Fruit fly (Drosophila melanogaster) whole organism, embryonic: ENCODE results near the gene BORCS5.
A peak's percentile ranks its signal among the peaks of the same experiment; 100 is the strongest.

Experiments used
- Atf-2 ChIP-seq: fragments of 200-800 bp; sonication (Bioruptor generic); optimal IDR thresholded peaks from 2 replicates; lab custom pipeline; 2016; ENCODE audit warnings: missing biosample characterization, missing genetic modification characterization
- Blimp-1 ChIP-seq: fragments of 200-800 bp; sonication (Bioruptor generic); optimal IDR thresholded peaks from 3 replicates; lab custom pipeline; 2018; ENCODE audit warnings: missing biosample characterization, missing genetic modification characterization, mild to moderate bottlenecking, moderate library complexity, missing genetic modification reagents
- C15 ChIP-seq: fragments of 200-800 bp; sonication (Bioruptor generic); IDR thresholded peaks from 3 replicates; pipeline ENCODE4 v1.3.6; 2022; ENCODE audit warnings: missing biosample characterization, missing genetic modification characterization
- CG10959 ChIP-seq: fragments of 200-800 bp; sonication (Bioruptor generic); IDR thresholded peaks from 2 replicates; pipeline ENCODE4 v1.3.6; 2022; ENCODE audit warnings: missing biosample characterization, missing genetic modification characterization
- CG11093 ChIP-seq: fragments of 200-800 bp; sonication (Bioruptor generic); IDR thresholded peaks from 3 replicates; pipeline ENCODE4 v1.3.6; 2022; ENCODE audit warnings: missing biosample characterization, missing genetic modification characterization
- CG11723 ChIP-seq: fragments of 200-800 bp; sonication (Bioruptor generic); optimal IDR thresholded peaks from 2 replicates; lab custom pipeline; 2017; ENCODE audit warnings: missing biosample characterization, mild to moderate bottlenecking, missing genetic modification characterization
- CG14050 ChIP-seq: fragments of 200-800 bp; sonication (Bioruptor generic); IDR thresholded peaks from 3 replicates; pipeline ENCODE4 v1.3.6; 2022; ENCODE audit warnings: missing biosample characterization, missing genetic modification characterization
- CG14667 ChIP-seq: fragments of 200-800 bp; sonication (Bioruptor generic); IDR thresholded peaks from 2 replicates; pipeline ENCODE4 v1.3.6; 2022; ENCODE audit warnings: missing biosample characterization, missing genetic modification characterization
- CG15479 ChIP-seq: fragments of 200-800 bp; sonication (Bioruptor generic); optimal IDR thresholded peaks from 3 replicates; lab custom pipeline; 2019; ENCODE audit warnings: missing biosample characterization, mild to moderate bottlenecking, missing genetic modification characterization, moderate library complexity
- CG1832 ChIP-seq: fragments of 200-800 bp; sonication (Bioruptor generic); optimal IDR thresholded peaks from 2 replicates; lab custom pipeline; 2017; ENCODE audit warnings: missing biosample characterization, mild to moderate bottlenecking, missing genetic modification characterization, inconsistent platforms
- CG2199 ChIP-seq: fragments of 200-800 bp; sonication (Bioruptor generic); IDR thresholded peaks from 3 replicates; pipeline ENCODE4 v1.3.6; 2022; ENCODE audit warnings: missing biosample characterization, missing genetic modification characterization
- CG2875 ChIP-seq: fragments of 200-800 bp; sonication (Bioruptor generic); optimal IDR thresholded peaks from 2 replicates; lab custom pipeline; 2017; ENCODE audit warnings: missing biosample characterization, mild to moderate bottlenecking, missing genetic modification characterization, missing genetic modification reagents
- CG30020 ChIP-seq: fragments of 200-800 bp; optimal IDR thresholded peaks from 2 replicates; lab custom pipeline; 2019; ENCODE audit warnings: missing biosample characterization, mild to moderate bottlenecking, missing genetic modification characterization, moderate library complexity
- CG31441 ChIP-seq: fragments of 200-800 bp; sonication (Bioruptor generic); IDR thresholded peaks from 2 replicates; pipeline ENCODE4 v1.3.6; 2022; ENCODE audit warnings: missing biosample characterization, missing genetic modification characterization
- CG32772 ChIP-seq: fragments of 200-800 bp; sonication (Bioruptor generic); IDR thresholded peaks from 2 replicates; pipeline ENCODE4 v1.3.6; 2022; ENCODE audit warnings: missing biosample characterization, missing genetic modification characterization
- CG3281 ChIP-seq: fragments of 200-800 bp; sonication (Bioruptor generic); optimal IDR thresholded peaks from 3 replicates; lab custom pipeline; 2017; ENCODE audit warnings: missing biosample characterization, mild to moderate bottlenecking, missing genetic modification characterization
- CG34224 ChIP-seq: fragments of 200-800 bp; sonication (Bioruptor generic); IDR thresholded peaks from 3 replicates; pipeline ENCODE4 v1.3.6; 2022; ENCODE audit warnings: missing biosample characterization, missing genetic modification characterization; ENCODE audit not compliant: partially characterized antibody
- CG4424 ChIP-seq: fragments of 200-800 bp; sonication (Bioruptor generic); optimal IDR thresholded peaks from 3 replicates; lab custom pipeline; 2016; ENCODE audit warnings: missing biosample characterization, missing genetic modification characterization
- CG5180 ChIP-seq: fragments of 200-800 bp; sonication (Bioruptor generic); optimal IDR thresholded peaks from 3 replicates; lab custom pipeline; 2017; ENCODE audit warnings: missing biosample characterization, missing genetic modification characterization, mild to moderate bottlenecking, moderate library complexity, missing genetic modification reagents
- CG6765 ChIP-seq: fragments of 200-800 bp; sonication (Bioruptor generic); optimal IDR thresholded peaks from 3 replicates; lab custom pipeline; 2017; ENCODE audit warnings: missing biosample characterization, mild to moderate bottlenecking, missing genetic modification characterization
- CG7839 ChIP-seq: fragments of 200-800 bp; sonication (Bioruptor generic); optimal IDR thresholded peaks from 3 replicates; lab custom pipeline; 2018; ENCODE audit warnings: missing biosample characterization, mild to moderate bottlenecking, missing genetic modification characterization, moderate library complexity
- CG7928 ChIP-seq: fragments of 200-800 bp; sonication (Bioruptor generic); optimal IDR thresholded peaks from 2 replicates; lab custom pipeline; 2017; ENCODE audit warnings: missing biosample characterization, mild to moderate bottlenecking, missing genetic modification characterization
- CG9932 ChIP-seq: fragments of 200-800 bp; sonication (Bioruptor generic); IDR thresholded peaks from 2 replicates; pipeline ENCODE4 v1.3.6; 2022; ENCODE audit warnings: missing biosample characterization, missing genetic modification characterization
- Chrac-16 ChIP-seq: fragments of 200-800 bp; sonication (Bioruptor generic); optimal IDR thresholded peaks from 3 replicates; lab custom pipeline; 2016; ENCODE audit warnings: missing biosample characterization, missing genetic modification characterization
- CoRest ChIP-seq: fragments of 200-800 bp; sonication (Bioruptor generic); optimal IDR thresholded peaks from 3 replicates; lab custom pipeline; 2018; ENCODE audit warnings: missing biosample characterization, mild to moderate bottlenecking, missing genetic modification characterization, moderate library complexity
- CrebB ChIP-seq: fragments of 200-800 bp; sonication (Bioruptor generic); optimal IDR thresholded peaks from 3 replicates; lab custom pipeline; 2018; ENCODE audit warnings: missing biosample characterization, mild to moderate bottlenecking, missing genetic modification characterization
- Drgx ChIP-seq: fragments of 200-800 bp; sonication (Bioruptor generic); IDR thresholded peaks from 2 replicates; pipeline ENCODE4 v1.3.6; 2022; ENCODE audit warnings: missing biosample characterization, missing genetic modification characterization
- HLHmδ ChIP-seq: fragments of 200-800 bp; sonication (Bioruptor generic); optimal IDR thresholded peaks from 2 replicates; lab custom pipeline; 2018; ENCODE audit warnings: missing biosample characterization, mild to moderate bottlenecking, missing genetic modification characterization, moderate library complexity
- Hr3 ChIP-seq: fragments of 200-800 bp; sonication (Bioruptor generic); optimal IDR thresholded peaks from 3 replicates; lab custom pipeline; 2016; ENCODE audit warnings: missing biosample characterization, missing genetic modification characterization
- Hr78 ChIP-seq, 2 experiments: fragments of 200-800 bp in 1 of 2; fragments of >200 bp in 1 of 2; sonication (Bioruptor generic) in 1 of 2; optimal IDR thresholded peaks; 2 replicates each; lab custom pipeline; 2017 to 2019; ENCODE audit warnings: missing biosample characterization in 2 of 2, missing genetic modification characterization in 2 of 2, mild to moderate bottlenecking in 1 of 2, moderate library complexity in 1 of 2
- Mad ChIP-seq: fragments of 200-800 bp; sonication (Bioruptor generic); optimal IDR thresholded peaks from 2 replicates; lab custom pipeline; 2016; ENCODE audit warnings: missing biosample characterization, missing genetic modification characterization
- Med ChIP-seq: fragments of 200-800 bp; sonication (Bioruptor generic); peaks from one replicate; lab custom pipeline; 2016; ENCODE audit warnings: missing biosample characterization, missing genetic modification characterization, mild to moderate bottlenecking, inconsistent platforms, moderate library complexity
- Mrtf ChIP-seq: fragments of 200-800 bp; sonication (Bioruptor generic); IDR thresholded peaks from 3 replicates; pipeline ENCODE4 v1.3.6; 2022; ENCODE audit warnings: missing biosample characterization, missing genetic modification characterization
- Rfx ChIP-seq: fragments of 200-800 bp; sonication (Bioruptor generic); IDR thresholded peaks from 2 replicates; pipeline ENCODE4 v1.3.6; 2022; ENCODE audit warnings: missing biosample characterization, missing genetic modification characterization
- Xrp1 ChIP-seq: fragments of 200-800 bp; sonication (Bioruptor generic); IDR thresholded peaks from 2 replicates; pipeline ENCODE4 v1.3.6; 2022; ENCODE audit warnings: missing biosample characterization, missing genetic modification characterization
- az2 ChIP-seq: fragments of 200-800 bp; sonication (Bioruptor generic); optimal IDR thresholded peaks from 3 replicates; lab custom pipeline; 2016; ENCODE audit warnings: missing biosample characterization, missing genetic modification characterization
- croc ChIP-seq: fragments of 200-800 bp; sonication (Bioruptor generic); conservative IDR thresholded peaks from 3 replicates; pipeline ENCODE4 v1.3.6; 2022; ENCODE audit warnings: missing biosample characterization, missing genetic modification characterization
- crol ChIP-seq: fragments of 200-800 bp; sonication (Bioruptor generic); IDR thresholded peaks from 2 replicates; pipeline ENCODE4 v1.3.6; 2022; ENCODE audit warnings: missing biosample characterization, missing genetic modification characterization
- da ChIP-seq: fragments of 200-800 bp; sonication (Bioruptor generic); optimal IDR thresholded peaks from 2 replicates; lab custom pipeline; 2016; ENCODE audit warnings: missing biosample characterization, missing genetic modification characterization
- en ChIP-seq: fragments of 200-800 bp; sonication (Bioruptor generic); optimal IDR thresholded peaks from 2 replicates; lab custom pipeline; 2016; ENCODE audit warnings: missing biosample characterization, missing genetic modification characterization
- fd64A ChIP-seq: fragments of 200-800 bp; sonication (Bioruptor generic); optimal IDR thresholded peaks from 3 replicates; lab custom pipeline; 2018; ENCODE audit warnings: missing biosample characterization, mild to moderate bottlenecking, missing genetic modification characterization
- fd96Cb ChIP-seq: fragments of 200-800 bp; sonication (Bioruptor generic); optimal IDR thresholded peaks from 2 replicates; lab custom pipeline; 2018; ENCODE audit warnings: missing biosample characterization, mild to moderate bottlenecking, missing genetic modification characterization, moderate library complexity
- gcm ChIP-seq: fragments of 200-800 bp; sonication (Bioruptor generic); optimal IDR thresholded peaks from 2 replicates; lab custom pipeline; 2019; ENCODE audit warnings: missing biosample characterization, mild to moderate bottlenecking, missing genetic modification characterization, moderate library complexity
- grn ChIP-seq: fragments of 200-800 bp; sonication (Bioruptor generic); optimal IDR thresholded peaks from 3 replicates; lab custom pipeline; 2017; ENCODE audit warnings: missing biosample characterization, missing genetic modification characterization
- h ChIP-seq: fragments of >200 bp; optimal IDR thresholded peaks from 2 replicates; lab custom pipeline; 2017
- hb ChIP-seq: fragments of 200-800 bp; sonication (Bioruptor generic); IDR thresholded peaks from 3 replicates; pipeline ENCODE4 v1.3.6; 2022; ENCODE audit warnings: missing biosample characterization, missing genetic modification characterization; ENCODE audit not compliant: partially characterized antibody
- lov ChIP-seq, 2 experiments: fragments of 200-800 bp in 1 of 2; fragments of >200 bp in 1 of 2; sonication (Bioruptor generic) in 1 of 2; IDR thresholded peaks in 1 of 2; optimal IDR thresholded peaks in 1 of 2; 2 replicates in 1 of 2; 3 replicates in 1 of 2; pipeline versions ENCODE4 v1.3.6 to Lab custom; 2017 to 2022; ENCODE audit warnings: missing biosample characterization in 1 of 2, missing genetic modification characterization in 1 of 2
- nmo ChIP-seq: fragments of 200-800 bp; sonication (Bioruptor generic); optimal IDR thresholded peaks from 2 replicates; lab custom pipeline; 2018; ENCODE audit warnings: missing biosample characterization, mild to moderate bottlenecking, missing genetic modification characterization, moderate library complexity
- nom ChIP-seq: fragments of 200-800 bp; sonication (Bioruptor generic); optimal IDR thresholded peaks from 2 replicates; lab custom pipeline; 2017; ENCODE audit warnings: missing biosample characterization, missing genetic modification characterization, mild to moderate bottlenecking, moderate library complexity, missing genetic modification reagents
- sna ChIP-seq: fragments of 200-800 bp; sonication (Bioruptor generic); IDR thresholded peaks from 2 replicates; pipeline ENCODE4 v1.3.6; 2022; ENCODE audit warnings: missing biosample characterization, missing genetic modification characterization; ENCODE audit not compliant: partially characterized antibody
- tio ChIP-seq: fragments of 200-800 bp; sonication (Bioruptor generic); optimal IDR thresholded peaks from 2 replicates; lab custom pipeline; 2017; ENCODE audit warnings: missing biosample characterization, missing genetic modification characterization, inconsistent platforms

Gene BORCS5

DNA sequence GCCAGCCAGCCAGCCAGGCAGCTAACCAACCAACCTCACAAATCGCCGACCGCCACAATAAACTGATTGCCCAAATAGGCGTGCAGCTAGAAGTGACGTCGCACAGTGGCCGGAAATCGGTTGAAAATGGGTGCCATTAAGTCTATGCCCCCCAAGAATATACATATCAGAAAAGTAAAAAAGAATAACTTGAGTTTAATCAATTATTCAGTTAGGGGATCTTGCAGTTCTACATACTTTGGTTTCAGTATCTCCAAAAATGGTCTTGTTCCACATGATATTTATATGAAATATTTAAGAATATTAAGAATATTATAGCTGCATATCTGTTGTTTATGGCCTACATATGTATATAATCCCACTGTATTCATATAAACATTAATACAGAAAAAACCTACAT is 12.8 kb upstream of the BORCS5 start (continued):
- TF ChIP-seq CG5180 (peak; percentile 19), CG30020 (tag; lab: Kevin White, UChicago) (no peak), Blimp-1 (GFP tag; lab: Kevin White, UChicago) (no peak), C15 (GFP tag; lab: Robert Waterston, UW) (no peak), CoRest (tag; lab: Kevin White, UChicago) (peak; percentile 54), fd96Cb (tag; lab: Kevin White, UChicago) (peak; percentile 18), CG1832 (no peak), Hr78 (GFP tag; optimal IDR thresholded peaks at IDR 0.05; lab: Kevin White, UChicago) (no peak), CG31441 (0 out of 2 replicates have a peak, but pooled peaks have one; percentile 33), Med (GFP tag; lab: Kevin White, UChicago) (peak; percentile 73), croc (GFP tag; lab: Robert Waterston, UW) (no peak), Mad (no peak), CG15479 (GFP tag; lab: Kevin White, UChicago) (no peak), Mrtf (GFP tag; lab: Robert Waterston, UW) (no peak), CG7839 (peak; percentile 20), CG2199 (GFP tag; lab: Robert Waterston, UW) (peak; percentile 34; the same call in 1 of the 3 replicates), nmo (GFP tag; lab: Kevin White, UChicago) (no peak), sna (GFP tag; lab: Robert Waterston, UW) (no peak), da (GFP tag; lab: Kevin White, UChicago) (no peak), CG9932 (GFP tag; lab: Robert Waterston, UW) (peak; percentile 58), CG2875 (GFP tag; lab: Kevin White, UChicago) (no peak), fd64A (GFP tag; lab: Kevin White, UChicago) (no peak), CG14050 (GFP tag; lab: Robert Waterston, UW) (no peak), CG32772 (GFP tag; lab: Robert Waterston, UW) (no peak), grn (GFP tag; lab: Kevin White, UChicago) (no peak), gcm (GFP tag; lab: Kevin White, UChicago) (no peak), CG11093 (GFP tag; lab: Robert Waterston, UW) (no peak), lov (optimal IDR thresholded peaks at IDR 0.05; lab: Kevin White, UChicago) (no peak), lov (GFP tag; IDR thresholded peaks at IDR 0.05; lab: Robert Waterston, UW) (no peak), CG14667 (GFP tag; lab: Robert Waterston, UW) (no peak), az2 (GFP tag; lab: Kevin White, UChicago) (peak; percentile 20), CG7928 (GFP tag; lab: Kevin White, UChicago) (no peak), CrebB (tag; lab: Kevin White, UChicago) (no peak), tio (GFP tag; lab: Kevin White, UChicago) (no peak), CG34224 (GFP tag; lab: Robert Waterston, UW) (peak; percentile 30; the same call in 1 of the 3 replicates), crol (no peak), CG11723 (GFP tag; lab: Kevin White, UChicago) (peak; percentile 24), CG10959 (GFP tag; lab: Robert Waterston, UW) (no peak), Rfx (GFP tag; lab: Robert Waterston, UW) (peak; percentile 58), en (GFP tag; lab: Kevin White, UChicago) (no peak), nom (no peak), Hr3 (GFP tag; lab: Kevin White, UChicago) (peak; percentile 16), Chrac-16 (GFP tag; lab: Kevin White, UChicago) (peak; percentile 15), h (lab: Kevin White, UChicago) (no peak), CG6765 (GFP tag; lab: Kevin White, UChicago) (no peak), Atf-2 (no peak), Drgx (GFP tag; lab: Robert Waterston, UW) (no peak), Xrp1 (peak; percentile 48; the same call in 1 of the 2 replicates), HLHmδ (GFP tag; lab: Kevin White, UChicago) (no peak), hb (GFP tag; lab: Robert Waterston, UW) (no peak), CG3281 (GFP tag; lab: Kevin White, UChicago) (peak; percentile 68), CG4424 (GFP tag; lab: Kevin White, UChicago) (no peak)
